Worm (Caenorhabditis elegans) whole organism, L1 larva: Measurements from ENCODE around the gene dac-1.

Source experiments
- snpc-4 ChIP-seq: fragments of 150-350 bp; optimal IDR thresholded peaks from 2 replicates; lab custom pipeline; 2014; ENCODE audit warnings: missing biosample characterization, missing genetic modification characterization
- zag-1 ChIP-seq: fragments of 150-350 bp; optimal IDR thresholded peaks from 2 replicates; lab custom pipeline; 2014; ENCODE audit warnings: missing biosample characterization, missing genetic modification characterization

DNA sequence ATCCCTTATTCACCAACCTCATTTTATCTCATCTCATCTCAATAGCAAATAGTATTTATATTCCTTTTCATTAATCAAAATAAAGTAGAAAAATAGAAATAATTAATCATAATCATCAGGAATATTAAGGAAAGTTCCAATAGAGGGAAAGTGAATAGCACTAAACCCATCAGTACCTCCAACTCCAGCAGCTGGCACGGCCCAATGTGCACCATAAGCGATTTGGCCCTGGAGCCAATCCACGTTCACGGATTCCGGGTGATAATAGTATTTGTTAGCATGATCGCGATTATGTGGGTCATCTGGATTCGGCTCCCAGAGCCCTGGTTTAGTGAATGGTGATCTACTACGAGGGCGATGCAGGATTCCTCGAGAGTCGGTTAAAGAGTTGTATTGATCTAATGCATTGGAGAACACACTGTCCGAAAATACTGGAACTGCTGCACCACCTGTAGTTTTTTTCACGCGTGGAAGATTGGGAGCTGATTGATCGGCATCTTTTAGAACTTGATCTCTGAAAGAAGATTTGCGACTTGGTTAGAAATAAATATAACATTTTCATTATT, 19.9 kb downstream of the dac-1 start:
- TF ChIP-seq snpc-4 (tag; lab: Kevin White, UChicago) (no peak), zag-1 (tag; lab: Kevin White, UChicago) (no peak)
